Worm (Caenorhabditis elegans) whole organism, young adult: Measurements from ENCODE around the gene D1086.9.

Experiments used
- B0035.1 ChIP-seq: sonication (generic microtip); optimal IDR thresholded peaks from 2 replicates; lab custom pipeline; 2016; ENCODE audit warnings: missing genetic modification characterization, mild to moderate bottlenecking, missing compliant biosample characterization, missing genotype, missing genetic modification reagents
- C17E4.6 ChIP-seq: fragments of 200-800 bp; sonication (Bioruptor generic); IDR thresholded peaks from 2 replicates; pipeline ENCODE4 v1.3.6; 2022; ENCODE audit warnings: missing genetic modification reagents, missing genetic modification characterization, missing compliant biosample characterization
- D2030.7 ChIP-seq: fragments of 200-800 bp; sonication (Bioruptor generic); IDR thresholded peaks from 2 replicates; pipeline ENCODE4 v1.3.6; 2022; ENCODE audit warnings: missing genetic modification reagents, missing genetic modification characterization, missing compliant biosample characterization
- F33H1.4 ChIP-seq: fragments of 200-800 bp; sonication (Bioruptor generic); IDR thresholded peaks from 2 replicates; pipeline ENCODE4 v1.3.6; 2022; ENCODE audit warnings: missing genetic modification reagents, missing genetic modification characterization, missing compliant biosample characterization
- F57A8.1 ChIP-seq: fragments of 200-800 bp; sonication (Bioruptor generic); optimal IDR thresholded peaks from 2 replicates; lab custom pipeline; 2018; ENCODE audit warnings: mild to moderate bottlenecking, missing genetic modification characterization, moderate library complexity, missing compliant biosample characterization
- F57C9.4 ChIP-seq: sonication (generic microtip); optimal IDR thresholded peaks from 2 replicates; lab custom pipeline; 2017; ENCODE audit warnings: mild to moderate bottlenecking, missing genetic modification characterization, missing compliant biosample characterization
- K11D2.4 ChIP-seq: fragments of 200-800 bp; sonication (Bioruptor generic); IDR thresholded peaks from 2 replicates; pipeline ENCODE4 v1.3.6; 2022; ENCODE audit warnings: missing genetic modification reagents, missing genetic modification characterization, missing compliant biosample characterization
- Y53G8AR.9 ChIP-seq: fragments of 200-800 bp; sonication (Bioruptor generic); conservative IDR thresholded peaks from 2 replicates; pipeline ENCODE4 v1.3.6; 2022; ENCODE audit warnings: missing genetic modification reagents, missing genetic modification characterization, missing compliant biosample characterization
- Y56A3A.18 ChIP-seq: fragments of 200-800 bp; sonication (Bioruptor generic); IDR thresholded peaks from 2 replicates; pipeline ENCODE4 v1.3.6; 2022; ENCODE audit warnings: missing genetic modification reagents, missing genetic modification characterization, missing compliant biosample characterization
- Y67H2A.10 ChIP-seq: fragments of 200-800 bp; sonication (Bioruptor generic); conservative IDR thresholded peaks from 2 replicates; pipeline ENCODE4 v1.3.6; 2022; ENCODE audit warnings: missing genetic modification reagents, missing genetic modification characterization, missing compliant biosample characterization
- ZK185.1 ChIP-seq: sonication (generic microtip); optimal IDR thresholded peaks from 2 replicates; lab custom pipeline; 2016; ENCODE audit warnings: mild to moderate bottlenecking, missing genetic modification characterization, missing compliant biosample characterization; ENCODE audit not compliant: poor library complexity, severe bottlenecking
- akir-1 ChIP-seq: fragments of 200-800 bp; sonication (Bioruptor generic); optimal IDR thresholded peaks from 2 replicates; lab custom pipeline; 2018; ENCODE audit warnings: mild to moderate bottlenecking, missing genetic modification characterization, moderate library complexity, missing compliant biosample characterization
- aptf-2 ChIP-seq: fragments of 200-800 bp; sonication (Bioruptor generic); conservative IDR thresholded peaks from 2 replicates; pipeline ENCODE4 v1.3.6; 2022; ENCODE audit warnings: missing genetic modification reagents, missing genetic modification characterization, missing compliant biosample characterization
- attf-5 ChIP-seq: fragments of 200-800 bp; sonication (Bioruptor generic); optimal IDR thresholded peaks from 2 replicates; lab custom pipeline; 2018; ENCODE audit warnings: mild to moderate bottlenecking, missing genetic modification characterization, missing compliant biosample characterization
- attf-6 ChIP-seq: fragments of 200-800 bp; sonication (Bioruptor generic); IDR thresholded peaks from 2 replicates; pipeline ENCODE4 v1.3.6; 2022; ENCODE audit warnings: missing genetic modification reagents, missing genetic modification characterization, missing compliant biosample characterization
- bed-2 ChIP-seq: fragments of 200-800 bp; sonication (Bioruptor generic); IDR thresholded peaks from 2 replicates; pipeline ENCODE4 v1.3.6; 2022; ENCODE audit warnings: missing genetic modification reagents, missing genetic modification characterization, missing compliant biosample characterization
- ccch-3 ChIP-seq: fragments of 200-800 bp; sonication (Bioruptor generic); optimal IDR thresholded peaks from 2 replicates; lab custom pipeline; 2018; ENCODE audit warnings: mild to moderate bottlenecking, missing genetic modification characterization, missing compliant biosample characterization
- ceh-40 ChIP-seq: fragments of 200-800 bp; sonication (Bioruptor generic); IDR thresholded peaks from 2 replicates; pipeline ENCODE4 v1.3.6; 2022; ENCODE audit warnings: missing genetic modification characterization, missing compliant biosample characterization
- ceh-58 ChIP-seq: fragments of 200-800 bp; sonication (Bioruptor generic); IDR thresholded peaks from 2 replicates; pipeline ENCODE4 v1.3.6; 2022; ENCODE audit warnings: missing genetic modification characterization, missing compliant biosample characterization
- ceh-79 ChIP-seq: sonication (generic microtip); optimal IDR thresholded peaks from 2 replicates; lab custom pipeline; 2017; ENCODE audit warnings: mild to moderate bottlenecking, missing genetic modification characterization, missing compliant biosample characterization
- dox-1 ChIP-seq: fragments of 200-800 bp; sonication (Bioruptor generic); IDR thresholded peaks from 2 replicates; pipeline ENCODE4 v1.3.6; 2022; ENCODE audit warnings: missing genetic modification reagents, missing genetic modification characterization, missing compliant biosample characterization
- egrh-3 ChIP-seq: fragments of 200-800 bp; sonication (Bioruptor generic); IDR thresholded peaks from 2 replicates; pipeline ENCODE4 v1.3.6; 2022; ENCODE audit warnings: missing genetic modification reagents, missing genetic modification characterization, missing compliant biosample characterization
- ekl-4 ChIP-seq: fragments of 200-800 bp; sonication (Bioruptor generic); IDR thresholded peaks from 2 replicates; pipeline ENCODE4 v1.3.6; 2022; ENCODE audit warnings: missing genetic modification reagents, missing genetic modification characterization, missing compliant biosample characterization
- hmg-20 ChIP-seq: fragments of 200-800 bp; sonication (Bioruptor generic); IDR thresholded peaks from 2 replicates; pipeline ENCODE4 v1.3.6; 2022; ENCODE audit warnings: missing genetic modification reagents, missing genetic modification characterization, missing compliant biosample characterization
- hrde-1 ChIP-seq: sonication (generic microtip); optimal IDR thresholded peaks from 2 replicates; lab custom pipeline; 2016; ENCODE audit warnings: missing genetic modification characterization, mild to moderate bottlenecking, missing compliant biosample characterization, moderate library complexity, missing genotype, missing genetic modification reagents, borderline replicate concordance
- let-607 ChIP-seq, 2 experiments: fragments of 200-800 bp in 1 of 2; sonication (Bioruptor generic) in 1 of 2; sonication (generic microtip) in 1 of 2; optimal IDR thresholded peaks; 2 replicates each; lab custom pipeline; 2016 to 2018; ENCODE audit warnings: mild to moderate bottlenecking in 2 of 2, missing compliant biosample characterization in 2 of 2, missing genetic modification characterization in 2 of 2, moderate library complexity in 2 of 2, missing genotype in 1 of 2
- lin-26 ChIP-seq: fragments of 200-800 bp; sonication (Bioruptor generic); IDR thresholded peaks from 2 replicates; pipeline ENCODE4 v1.3.6; 2022; ENCODE audit warnings: missing genetic modification reagents, missing genetic modification characterization, missing compliant biosample characterization
- lir-1 ChIP-seq: fragments of 200-800 bp; sonication (Bioruptor generic); conservative IDR thresholded peaks from 2 replicates; pipeline ENCODE4 v1.3.6; 2022; ENCODE audit warnings: missing genetic modification reagents, missing genetic modification characterization, missing compliant biosample characterization
- lsl-1 ChIP-seq: fragments of 200-800 bp; sonication (Bioruptor generic); optimal IDR thresholded peaks from 2 replicates; lab custom pipeline; 2018; ENCODE audit warnings: mild to moderate bottlenecking, missing genetic modification characterization, moderate library complexity, missing compliant biosample characterization
- madf-3 ChIP-seq: fragments of 200-800 bp; sonication (Bioruptor generic); IDR thresholded peaks from 2 replicates; pipeline ENCODE4 v1.3.6; 2022; ENCODE audit warnings: missing genetic modification reagents, missing genetic modification characterization, missing compliant biosample characterization
- madf-6 ChIP-seq: fragments of 200-800 bp; sonication (Bioruptor generic); IDR thresholded peaks from 2 replicates; pipeline ENCODE4 v1.3.6; 2022; ENCODE audit warnings: missing genetic modification reagents, missing genetic modification characterization, missing compliant biosample characterization
- madf-8 ChIP-seq: fragments of 200-800 bp; sonication (Bioruptor generic); conservative IDR thresholded peaks from 2 replicates; pipeline ENCODE4 v1.3.6; 2022; ENCODE audit warnings: missing genetic modification reagents, missing genetic modification characterization, missing compliant biosample characterization
- nfya-2 ChIP-seq: fragments of 200-800 bp; sonication (Bioruptor generic); IDR thresholded peaks from 2 replicates; pipeline ENCODE4 v1.3.6; 2022; ENCODE audit warnings: missing genetic modification reagents, missing genetic modification characterization, missing compliant biosample characterization
- nhr-120 ChIP-seq: fragments of 200-800 bp; sonication (Bioruptor generic); IDR thresholded peaks from 2 replicates; pipeline ENCODE4 v1.3.6; 2022; ENCODE audit warnings: missing genetic modification characterization, missing compliant biosample characterization
- nhr-27 ChIP-seq: fragments of 200-800 bp; sonication (Bioruptor generic); optimal IDR thresholded peaks from 2 replicates; lab custom pipeline; 2018; ENCODE audit warnings: mild to moderate bottlenecking, missing genetic modification characterization, moderate library complexity, missing compliant biosample characterization
- nhr-80 ChIP-seq: sonication (generic microtip); optimal IDR thresholded peaks from 2 replicates; lab custom pipeline; 2016; ENCODE audit warnings: missing genetic modification characterization, missing compliant biosample characterization
- rec-8 ChIP-seq, 2 experiments: sonication (generic microtip); optimal IDR thresholded peaks; 2 replicates each; lab custom pipeline; 2016; ENCODE audit warnings: mild to moderate bottlenecking in 2 of 2, missing genetic modification characterization in 2 of 2, missing genetic modification reagents in 2 of 2, missing genotype in 2 of 2, missing biosample characterization in 1 of 2, missing compliant biosample characterization in 1 of 2, moderate library complexity in 1 of 2
- repo-1 ChIP-seq: sonication (generic microtip); optimal IDR thresholded peaks from 2 replicates; lab custom pipeline; 2017; ENCODE audit warnings: mild to moderate bottlenecking, missing genetic modification characterization, missing compliant biosample characterization
- sea-2 ChIP-seq: fragments of 200-800 bp; sonication (Bioruptor generic); IDR thresholded peaks from 2 replicates; pipeline ENCODE4 v1.3.6; 2022; ENCODE audit warnings: missing genetic modification characterization, missing compliant biosample characterization
- snpc-1.3 ChIP-seq: sonication (generic microtip); optimal IDR thresholded peaks from 2 replicates; lab custom pipeline; 2017; ENCODE audit warnings: missing genetic modification characterization, mild to moderate bottlenecking, missing compliant biosample characterization, antibody characterized with exemption, moderate library complexity, missing genotype, missing genetic modification reagents; ENCODE audit not compliant: insufficient read depth
- somi-1 ChIP-seq: fragments of 200-800 bp; sonication (Bioruptor generic); optimal IDR thresholded peaks from 2 replicates; lab custom pipeline; 2018; ENCODE audit warnings: mild to moderate bottlenecking, missing genetic modification characterization, missing compliant biosample characterization
- tlf-1 ChIP-seq: fragments of 200-800 bp; sonication (Bioruptor generic); optimal IDR thresholded peaks from 2 replicates; lab custom pipeline; 2018; ENCODE audit warnings: mild to moderate bottlenecking, missing genetic modification characterization, missing compliant biosample characterization
- unc-130 ChIP-seq: sonication (generic microtip); optimal IDR thresholded peaks from 2 replicates; lab custom pipeline; 2016; ENCODE audit warnings: missing genetic modification reagents, missing genetic modification characterization, missing compliant biosample characterization
- zfh-2 ChIP-seq: fragments of 200-800 bp; sonication (Bioruptor generic); conservative IDR thresholded peaks from 2 replicates; pipeline ENCODE4 v1.3.6; 2022; ENCODE audit warnings: missing genetic modification reagents, missing genetic modification characterization, missing compliant biosample characterization
- ztf-26 ChIP-seq: sonication (generic microtip); optimal IDR thresholded peaks from 2 replicates; lab custom pipeline; 2017; ENCODE audit warnings: missing genetic modification characterization, missing compliant biosample characterization
- ztf-28 ChIP-seq: fragments of 200-800 bp; sonication (Bioruptor generic); IDR thresholded peaks from 2 replicates; pipeline ENCODE4 v1.3.6; 2022; ENCODE audit warnings: missing genetic modification reagents, missing genetic modification characterization, missing compliant biosample characterization
- ztf-6 ChIP-seq: fragments of 200-800 bp; sonication (Bioruptor generic); IDR thresholded peaks from 2 replicates; pipeline ENCODE4 v1.3.6; 2022; ENCODE audit warnings: missing genetic modification reagents, missing genetic modification characterization, missing compliant biosample characterization

Gene D1086.9

DNA sequence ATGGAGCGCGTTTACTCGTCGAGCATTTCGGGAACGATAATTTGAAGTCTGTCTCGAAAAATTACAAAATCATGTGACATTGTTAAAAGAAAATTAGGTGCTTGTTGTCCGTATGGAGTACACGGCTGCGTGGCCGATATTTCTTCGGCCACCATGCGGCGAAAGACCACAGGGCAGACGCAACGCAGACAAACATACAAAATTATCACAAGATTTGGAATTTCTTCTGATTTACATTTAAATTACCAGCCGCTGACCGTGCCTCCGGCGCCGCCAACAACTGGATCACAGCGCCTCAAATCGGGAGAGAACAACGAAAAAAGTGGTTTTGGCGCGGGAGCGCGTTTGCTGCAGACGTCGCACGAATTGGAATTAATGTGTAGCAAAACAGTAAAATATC lies 49.0 kb upstream of the D1086.9 start (continued):
- TF ChIP-seq akir-1 (GFP tag; lab: Kevin White, UChicago) (peak; percentile 94), ztf-6 (GFP tag; lab: Robert Waterston, UW) (peak; percentile 91), Y53G8AR.9 (GFP tag; lab: Robert Waterston, UW) (peak; percentile 97), ekl-4 (GFP tag; lab: Robert Waterston, UW) (peak; percentile 98), Y56A3A.18 (GFP tag; lab: Robert Waterston, UW) (peak; percentile 93), let-607 (tag; optimal IDR thresholded peaks at IDR 0.05; lab: Kevin White, UChicago) (peak; percentile 55 to 92), nhr-80 (tag; lab: Kevin White, UChicago) (peak; percentile 75), ztf-26 (peak; percentile 94), snpc-1.3 (peak; percentile 19), ZK185.1 (tag; lab: Kevin White, UChicago) (peak; percentile 97), sea-2 (GFP tag; lab: Robert Waterston, UW) (peak; percentile 93), B0035.1 (peak; percentile 62), aptf-2 (GFP tag; lab: Robert Waterston, UW) (peak; percentile 91), egrh-3 (GFP tag; lab: Robert Waterston, UW) (peak; percentile 79; the same call in 1 of the 2 replicates), tlf-1 (peak; percentile 85), Y67H2A.10 (GFP tag; lab: Robert Waterston, UW) (peak; percentile 90), rec-8 (tag; optimal IDR thresholded peaks at IDR 0.05; lab: Kevin White, UChicago) (peak; percentile 57 to 79), madf-8 (GFP tag; lab: Robert Waterston, UW) (peak; percentile 67), F57A8.1 (GFP tag; lab: Kevin White, UChicago) (peak; percentile 34), nhr-120 (GFP tag; lab: Robert Waterston, UW) (peak; percentile 83; the same call in 1 of the 2 replicates), hrde-1 (tag; lab: Kevin White, UChicago) (peak; percentile 8), ztf-28 (GFP tag; lab: Robert Waterston, UW) (peak; percentile 91), K11D2.4 (GFP tag; lab: Robert Waterston, UW) (peak; percentile 97), lir-1 (peak; percentile 97), lsl-1 (peak; percentile 29), ceh-79 (tag; lab: Kevin White, UChicago) (peak; percentile 68), ccch-3 (peak; percentile 92), D2030.7 (GFP tag; lab: Robert Waterston, UW) (peak; percentile 60), nhr-27 (tag; lab: Kevin White, UChicago) (peak; percentile 75), ceh-40 (GFP tag; lab: Robert Waterston, UW) (0 out of 2 replicates have a peak, but pooled peaks have one; percentile 25), ceh-58 (GFP tag; lab: Robert Waterston, UW) (0 out of 2 replicates have a peak, but pooled peaks have one; percentile 13), repo-1 (tag; lab: Kevin White, UChicago) (peak; percentile 78), lin-26 (GFP tag; lab: Robert Waterston, UW) (peak; percentile 83), F57C9.4 (peak; percentile 87), madf-6 (GFP tag; lab: Robert Waterston, UW) (peak; percentile 85), somi-1 (GFP tag; lab: Kevin White, UChicago) (peak; percentile 84), attf-5 (GFP tag; lab: Kevin White, UChicago) (peak; percentile 95), hmg-20 (GFP tag; lab: Robert Waterston, UW) (peak; percentile 91), zfh-2 (peak; percentile 82), C17E4.6 (peak; percentile 85), F33H1.4 (GFP tag; lab: Robert Waterston, UW) (peak; percentile 72), bed-2 (GFP tag; lab: Robert Waterston, UW) (peak; percentile 98), attf-6 (peak; percentile 58), nfya-2 (GFP tag; lab: Robert Waterston, UW) (0 out of 2 replicates have a peak, but pooled peaks have one; percentile 40), unc-130 (peak; percentile 60), madf-3 (GFP tag; lab: Robert Waterston, UW) (peak; percentile 94), dox-1 (GFP tag; lab: Robert Waterston, UW) (peak; percentile 98)
